Fruit fly (Drosophila melanogaster) whole organism, embryonic: ENCODE results near the gene twr.

Experiments
- Bgb ChIP-seq: fragments of 200-800 bp; sonication (Bioruptor generic); IDR thresholded peaks from 2 replicates; pipeline ENCODE4 v1.3.6; 2022; ENCODE audit warnings: missing biosample characterization, missing genetic modification characterization; ENCODE audit not compliant: partially characterized antibody
- CG10267 ChIP-seq: fragments of 200-800 bp; sonication (Bioruptor generic); optimal IDR thresholded peaks from 2 replicates; lab custom pipeline; 2018; ENCODE audit warnings: missing biosample characterization, mild to moderate bottlenecking, missing genetic modification characterization, moderate library complexity
- CG10321 ChIP-seq: fragments of 200-800 bp; sonication (Bioruptor generic); IDR thresholded peaks from 2 replicates; pipeline ENCODE4 v1.3.6; 2022; ENCODE audit warnings: missing biosample characterization, missing genetic modification characterization
- CG11247 ChIP-seq: fragments of 200-800 bp; sonication (Bioruptor generic); IDR thresholded peaks from 2 replicates; pipeline ENCODE4 v1.3.6; 2022; ENCODE audit warnings: missing biosample characterization, missing genetic modification characterization
- CG11504 ChIP-seq: fragments of 200-800 bp; sonication (Bioruptor generic); optimal IDR thresholded peaks from 3 replicates; lab custom pipeline; 2019; ENCODE audit warnings: missing biosample characterization, mild to moderate bottlenecking, missing genetic modification characterization, moderate library complexity
- CG13123 ChIP-seq: fragments of 200-800 bp; sonication (Bioruptor generic); optimal IDR thresholded peaks from 2 replicates; lab custom pipeline; 2016; ENCODE audit warnings: missing biosample characterization, missing genetic modification characterization
- CG14014 ChIP-seq: fragments of 200-800 bp; sonication (Bioruptor generic); IDR thresholded peaks from 2 replicates; pipeline ENCODE4 v1.3.6; 2022; ENCODE audit warnings: missing biosample characterization, missing genetic modification characterization
- CG1603 ChIP-seq: fragments of 200-800 bp; sonication (Bioruptor generic); optimal IDR thresholded peaks from 2 replicates; lab custom pipeline; 2019; ENCODE audit warnings: missing biosample characterization, mild to moderate bottlenecking, missing genetic modification characterization, moderate library complexity
- CG17361 ChIP-seq: fragments of 200-800 bp; sonication (Bioruptor generic); IDR thresholded peaks from 3 replicates; pipeline ENCODE4 v1.3.6; 2022; ENCODE audit warnings: missing biosample characterization, missing genetic modification characterization
- CG17829 ChIP-seq: fragments of 200-800 bp; optimal IDR thresholded peaks from 2 replicates; lab custom pipeline; 2019; ENCODE audit warnings: missing biosample characterization, mild to moderate bottlenecking, missing genetic modification characterization, moderate library complexity
- CG18011 ChIP-seq: fragments of 200-800 bp; sonication (Bioruptor generic); optimal IDR thresholded peaks from 2 replicates; lab custom pipeline; 2017; ENCODE audit warnings: missing biosample characterization, missing genetic modification characterization, mild to moderate bottlenecking, moderate library complexity, missing genotype
- CG3847 ChIP-seq: fragments of 200-800 bp; sonication (Bioruptor generic); IDR thresholded peaks from 2 replicates; pipeline ENCODE4 v1.3.6; 2022; ENCODE audit warnings: missing biosample characterization, missing genetic modification characterization
- CG42726 ChIP-seq: fragments of 200-800 bp; sonication (Bioruptor generic); IDR thresholded peaks from 2 replicates; pipeline ENCODE4 v1.3.6; 2022; ENCODE audit warnings: missing biosample characterization, missing genetic modification characterization; ENCODE audit not compliant: partially characterized antibody
- CG43689 ChIP-seq: fragments of 200-800 bp; sonication (Bioruptor generic); IDR thresholded peaks from 2 replicates; pipeline ENCODE4 v1.3.6; 2022; ENCODE audit warnings: missing biosample characterization, missing genetic modification characterization
- CG6813 ChIP-seq: fragments of 200-800 bp; sonication (Bioruptor generic); optimal IDR thresholded peaks from 2 replicates; lab custom pipeline; 2017; ENCODE audit warnings: missing biosample characterization, missing genetic modification characterization, mild to moderate bottlenecking, moderate library complexity, missing genetic modification reagents
- CG7963 ChIP-seq: fragments of 200-800 bp; sonication (Bioruptor generic); IDR thresholded peaks from 3 replicates; pipeline ENCODE4 v1.3.6; 2022; ENCODE audit warnings: missing biosample characterization, missing genetic modification characterization; ENCODE audit not compliant: partially characterized antibody
- CG9932 ChIP-seq: fragments of 200-800 bp; sonication (Bioruptor generic); IDR thresholded peaks from 2 replicates; pipeline ENCODE4 v1.3.6; 2022; ENCODE audit warnings: missing biosample characterization, missing genetic modification characterization
- CTCF ChIP-seq: fragments of 200-800 bp; sonication (Bioruptor generic); optimal IDR thresholded peaks from 2 replicates; lab custom pipeline; 2017; ENCODE audit warnings: missing biosample characterization, mild to moderate bottlenecking, missing genetic modification characterization, moderate library complexity
- Camta ChIP-seq: fragments of 200-800 bp; sonication (Bioruptor generic); optimal IDR thresholded peaks from 2 replicates; lab custom pipeline; 2016; ENCODE audit warnings: missing biosample characterization, missing genetic modification characterization
- CoRest ChIP-seq: fragments of 200-800 bp; sonication (Bioruptor generic); optimal IDR thresholded peaks from 3 replicates; lab custom pipeline; 2018; ENCODE audit warnings: missing biosample characterization, mild to moderate bottlenecking, missing genetic modification characterization, moderate library complexity
- D ChIP-seq, 2 experiments: fragments of 200-800 bp in 1 of 2; fragments of >200 bp in 1 of 2; sonication (Bioruptor generic) in 1 of 2; optimal IDR thresholded peaks; 2 replicates in 1 of 2; 3 replicates in 1 of 2; lab custom pipeline; 2017; ENCODE audit warnings: mild to moderate bottlenecking in 1 of 2, missing biosample characterization in 1 of 2, missing genetic modification characterization in 1 of 2, missing genetic modification reagents in 1 of 2
- Dfd ChIP-seq, 2 experiments: fragments of >200 bp; optimal IDR thresholded peaks; 2 replicates each; lab custom pipeline; 2017; ENCODE audit warnings: missing biosample characterization in 2 of 2, missing genetic modification characterization in 2 of 2
- Dref ChIP-seq: fragments of 200-800 bp; sonication (Bioruptor generic); IDR thresholded peaks from 2 replicates; pipeline ENCODE4 v1.3.6; 2022; ENCODE audit warnings: missing biosample characterization, missing genetic modification characterization
- HLH4C ChIP-seq: fragments of 200-800 bp; sonication (Bioruptor generic); IDR thresholded peaks from 3 replicates; pipeline ENCODE4 v1.3.6; 2022; ENCODE audit warnings: missing biosample characterization, missing genetic modification characterization; ENCODE audit not compliant: partially characterized antibody
- Kr ChIP-seq: fragments of 200-800 bp; sonication (Bioruptor generic); optimal IDR thresholded peaks from 2 replicates; lab custom pipeline; 2017; ENCODE audit warnings: missing biosample characterization, mild to moderate bottlenecking, missing genetic modification characterization
- MBD-R2 ChIP-seq: fragments of 200-800 bp; sonication (Bioruptor generic); IDR thresholded peaks from 2 replicates; pipeline ENCODE4 v1.3.6; 2022; ENCODE audit warnings: missing biosample characterization, missing genetic modification characterization
- Med ChIP-seq: fragments of 200-800 bp; sonication (Bioruptor generic); peaks from one replicate; lab custom pipeline; 2016; ENCODE audit warnings: missing biosample characterization, missing genetic modification characterization, mild to moderate bottlenecking, inconsistent platforms, moderate library complexity
- Myb ChIP-seq: fragments of 200-800 bp; sonication (Bioruptor generic); optimal IDR thresholded peaks from 2 replicates; lab custom pipeline; 2016; ENCODE audit warnings: missing biosample characterization, missing genetic modification characterization
- Neu2 ChIP-seq: fragments of 200-800 bp; sonication (Bioruptor generic); optimal IDR thresholded peaks from 3 replicates; lab custom pipeline; 2016; ENCODE audit warnings: missing biosample characterization, missing genetic modification characterization, borderline replicate concordance
- NfI ChIP-seq: fragments of 200-800 bp; sonication (Bioruptor generic); optimal IDR thresholded peaks from 3 replicates; lab custom pipeline; 2018; ENCODE audit warnings: missing biosample characterization, mild to moderate bottlenecking, missing genetic modification characterization, moderate library complexity
- Sin3A ChIP-seq: fragments of >200 bp; optimal IDR thresholded peaks from 2 replicates; lab custom pipeline; 2018
- TFAM ChIP-seq: fragments of 200-800 bp; sonication (Bioruptor generic); optimal IDR thresholded peaks from 2 replicates; lab custom pipeline; 2017; ENCODE audit warnings: missing biosample characterization, missing genetic modification characterization, inconsistent platforms
- Trl ChIP-seq, 3 experiments: fragments of >200 bp in 2 of 3; fragments of 200-800 bp in 1 of 3; sonication (Bioruptor generic) in 1 of 3; optimal IDR thresholded peaks; 2 replicates in 1 of 3; 3 replicates in 2 of 3; lab custom pipeline; 2016 to 2017; ENCODE audit warnings: missing biosample characterization in 1 of 3, missing genetic modification characterization in 1 of 3
- amos ChIP-seq: fragments of 200-800 bp; sonication (Bioruptor generic); IDR thresholded peaks from 2 replicates; pipeline ENCODE4 v1.3.6; 2022; ENCODE audit warnings: missing biosample characterization, missing genetic modification characterization; ENCODE audit not compliant: partially characterized antibody
- ap ChIP-seq: fragments of 200-800 bp; sonication (Bioruptor generic); IDR thresholded peaks from 2 replicates; pipeline ENCODE4 v1.3.6; 2022; ENCODE audit warnings: missing biosample characterization, missing genetic modification characterization
- bcd ChIP-seq: fragments of 200-800 bp; sonication (Bioruptor generic); optimal IDR thresholded peaks from 2 replicates; lab custom pipeline; 2017; ENCODE audit warnings: missing biosample characterization, mild to moderate bottlenecking, missing genetic modification characterization
- chif ChIP-seq, 2 experiments: fragments of 200-800 bp; sonication (Bioruptor generic); optimal IDR thresholded peaks; 3 replicates each; lab custom pipeline; 2016; ENCODE audit warnings: missing biosample characterization in 2 of 2, missing genetic modification characterization in 2 of 2
- gsb ChIP-seq: fragments of 200-800 bp; sonication (Bioruptor generic); IDR thresholded peaks from 2 replicates; pipeline ENCODE4 v1.3.6; 2022; ENCODE audit warnings: missing biosample characterization, missing genetic modification characterization
- ind ChIP-seq: fragments of 200-800 bp; sonication (Bioruptor generic); optimal IDR thresholded peaks from 3 replicates; lab custom pipeline; 2016; ENCODE audit warnings: missing biosample characterization, missing genetic modification characterization
- knrl ChIP-seq: fragments of 200-800 bp; sonication (Bioruptor generic); IDR thresholded peaks from 3 replicates; pipeline ENCODE4 v1.3.6; 2022; ENCODE audit warnings: missing biosample characterization, missing genetic modification characterization; ENCODE audit not compliant: partially characterized antibody
- lmd ChIP-seq: fragments of 200-800 bp; sonication (Bioruptor generic); IDR thresholded peaks from 2 replicates; pipeline ENCODE4 v1.3.6; 2022; ENCODE audit warnings: missing biosample characterization, missing genetic modification characterization
- nmo ChIP-seq: fragments of 200-800 bp; sonication (Bioruptor generic); optimal IDR thresholded peaks from 2 replicates; lab custom pipeline; 2018; ENCODE audit warnings: missing biosample characterization, mild to moderate bottlenecking, missing genetic modification characterization, moderate library complexity
- pnt ChIP-seq: fragments of 200-800 bp; sonication (Bioruptor generic); optimal IDR thresholded peaks from 3 replicates; lab custom pipeline; 2016; ENCODE audit warnings: missing biosample characterization, missing genetic modification characterization
- pros ChIP-seq: fragments of 200-800 bp; sonication (Bioruptor generic); optimal IDR thresholded peaks from 3 replicates; lab custom pipeline; 2019; ENCODE audit warnings: missing biosample characterization, mild to moderate bottlenecking, missing genetic modification characterization, moderate library complexity
- pzg ChIP-seq: fragments of 200-800 bp; sonication (Bioruptor generic); optimal IDR thresholded peaks from 3 replicates; lab custom pipeline; 2018; ENCODE audit warnings: missing biosample characterization, mild to moderate bottlenecking, missing genetic modification characterization, moderate library complexity
- sens ChIP-seq: fragments of 200-800 bp; sonication (Bioruptor generic); peaks from one replicate; lab custom pipeline; 2016; ENCODE audit warnings: missing biosample characterization, missing genetic modification characterization
- trem ChIP-seq: fragments of 200-800 bp; optimal IDR thresholded peaks from 3 replicates; lab custom pipeline; 2019; ENCODE audit warnings: missing biosample characterization, mild to moderate bottlenecking, missing genetic modification characterization, moderate library complexity
- ttk ChIP-seq: fragments of 200-800 bp; sonication (Bioruptor generic); IDR thresholded peaks from 2 replicates; pipeline ENCODE4 v2.1.2; 2022; ENCODE audit warnings: missing biosample characterization, missing genetic modification characterization
- vnd ChIP-seq: fragments of 200-800 bp; sonication (Bioruptor generic); IDR thresholded peaks from 3 replicates; pipeline ENCODE4 v1.3.6; 2022; ENCODE audit warnings: missing biosample characterization, missing genetic modification characterization; ENCODE audit not compliant: partially characterized antibody
- yki ChIP-seq: fragments of >200 bp; optimal IDR thresholded peaks from 3 replicates; lab custom pipeline; 2018

Gene twr

DNA sequence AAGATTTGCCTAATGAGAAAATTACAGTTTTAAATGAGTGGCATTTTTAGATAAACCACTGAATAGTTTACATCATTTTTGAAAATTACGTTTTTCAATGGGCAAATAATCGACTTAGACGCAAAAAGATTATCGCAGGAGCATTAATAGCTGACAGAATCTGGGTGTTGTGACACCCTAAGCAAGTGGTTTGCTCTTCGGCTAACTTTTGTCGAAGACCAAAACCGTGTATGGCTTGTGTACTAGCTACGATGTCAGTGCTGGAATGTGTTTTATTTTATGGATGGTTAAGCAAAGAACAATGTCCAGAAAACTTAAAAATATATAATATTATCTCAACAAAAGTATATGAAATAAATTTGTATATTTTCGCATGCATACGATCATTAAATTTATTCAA is 51.2 kb downstream of the twr start (continued):
- TF ChIP-seq TFAM (no peak), CG17361 (GFP tag; lab: Robert Waterston, UW) (0 out of 3 replicates have a peak, but pooled peaks have one; percentile 22), lmd (GFP tag; lab: Robert Waterston, UW) (no peak), CG10267 (tag; lab: Kevin White, UChicago) (peak; percentile 75), CG9932 (GFP tag; lab: Robert Waterston, UW) (no peak), CG3847 (GFP tag; lab: Robert Waterston, UW) (0 out of 2 replicates have a peak, but pooled peaks have one; percentile 15), Camta (GFP tag; lab: Kevin White, UChicago) (no peak), ap (GFP tag; lab: Robert Waterston, UW) (no peak), gsb (no peak), CG11504 (tag; lab: Kevin White, UChicago) (peak; percentile 55), CG7963 (peak; percentile 52; the same call in 1 of the 3 replicates), Bgb (peak; percentile 58), HLH4C (GFP tag; lab: Robert Waterston, UW) (0 out of 3 replicates have a peak, but pooled peaks have one; percentile 17), nmo (GFP tag; lab: Kevin White, UChicago) (peak; percentile 60), amos (GFP tag; lab: Robert Waterston, UW) (peak; percentile 48), Dref (GFP tag; lab: Robert Waterston, UW) (peak; percentile 50), sens (GFP tag; lab: Kevin White, UChicago) (peak; percentile 39), pzg (GFP tag; lab: Kevin White, UChicago) (peak; percentile 40), CG14014 (GFP tag; lab: Robert Waterston, UW) (no peak), Trl (optimal IDR thresholded peaks at IDR 0.05; lab: Kevin White, UChicago) (no peak), Trl (GFP tag; optimal IDR thresholded peaks at IDR 0.05; lab: Kevin White, UChicago) (no peak), pros (GFP tag; lab: Kevin White, UChicago) (no peak), CG17829 (tag; lab: Kevin White, UChicago) (peak; percentile 21), Sin3A (lab: Kevin White, UChicago) (no peak), yki (peak; percentile 56), CG18011 (GFP tag; lab: Kevin White, UChicago) (peak; percentile 98), CoRest (tag; lab: Kevin White, UChicago) (peak; percentile 57), ttk (GFP tag; lab: Robert Waterston, UW) (no peak), NfI (GFP tag; lab: Kevin White, UChicago) (no peak), CG43689 (no peak), CG10321 (GFP tag; lab: Robert Waterston, UW) (no peak), CG6813 (GFP tag; lab: Kevin White, UChicago) (no peak), Neu2 (GFP tag; lab: Kevin White, UChicago) (no peak), ind (no peak), CG42726 (peak; percentile 41; the same call in 1 of the 2 replicates), Kr (no peak), CTCF (GFP tag; lab: Kevin White, UChicago) (peak; percentile 85), CG11247 (GFP tag; lab: Robert Waterston, UW) (no peak), trem (tag; lab: Kevin White, UChicago) (peak; percentile 24), D (optimal IDR thresholded peaks at IDR 0.05; lab: Kevin White, UChicago) (no peak), D (GFP tag; optimal IDR thresholded peaks at IDR 0.05; lab: Kevin White, UChicago) (no peak), vnd (GFP tag; lab: Robert Waterston, UW) (0 out of 3 replicates have a peak, but pooled peaks have one; percentile 15), Dfd (GFP tag; optimal IDR thresholded peaks at IDR 0.05; lab: Kevin White, UChicago) (no peak), Myb (GFP tag; lab: Kevin White, UChicago) (peak; percentile 40), Med (GFP tag; lab: Kevin White, UChicago) (peak; percentile 74), bcd (GFP tag; lab: Kevin White, UChicago) (peak; percentile 42), knrl (GFP tag; lab: Robert Waterston, UW) (peak; percentile 49), CG13123 (no peak), pnt (GFP tag; lab: Kevin White, UChicago) (peak; percentile 6), MBD-R2 (peak; percentile 17; the same call in 1 of the 2 replicates), chif (GFP tag; optimal IDR thresholded peaks at IDR 0.05; lab: Kevin White, UChicago) (peak in 1 of 2 experiments; percentile 15), CG1603 (peak; percentile 64)
